Worm (Caenorhabditis elegans) whole organism, late embryonic: ENCODE measurements around the gene clec-88.

Experiments
- ama-1 ChIP-seq: fragments of 150-350 bp; optimal IDR thresholded peaks from 2 replicates; lab custom pipeline; 2014
- ceh-9 ChIP-seq: sonication (generic microtip); optimal IDR thresholded peaks from 2 replicates; lab custom pipeline; 2016; ENCODE audit warnings: mild to moderate bottlenecking, missing genetic modification characterization, inconsistent platforms, missing compliant biosample characterization
- hlh-15 ChIP-seq: sonication (generic microtip); optimal IDR thresholded peaks from 2 replicates; lab custom pipeline; 2016; ENCODE audit warnings: missing genetic modification characterization, missing compliant biosample characterization
- lim-6 ChIP-seq: sonication (generic microtip); optimal IDR thresholded peaks from 2 replicates; lab custom pipeline; 2016; ENCODE audit warnings: missing genetic modification characterization, missing compliant biosample characterization

ce11 chrII:6410181-6410580 lies 44.7 kb downstream of the clec-88 start, which contains the start of gene T25D10.4:
- no peak for TF ChIP-seq hlh-15 (tag; lab: Kevin White, UChicago)
- no peak for TF ChIP-seq ama-1 (lab: Kevin White, UChicago)
- no peak for TF ChIP-seq lim-6 (tag; lab: Kevin White, UChicago)
- TF ChIP-seq ceh-9, result no peak
